Worm (Caenorhabditis elegans): ENCODE results near the gene ilys-5.
A peak's percentile ranks its signal among the peaks of the same experiment; 100 is the strongest.

Gene ilys-5

DNA sequence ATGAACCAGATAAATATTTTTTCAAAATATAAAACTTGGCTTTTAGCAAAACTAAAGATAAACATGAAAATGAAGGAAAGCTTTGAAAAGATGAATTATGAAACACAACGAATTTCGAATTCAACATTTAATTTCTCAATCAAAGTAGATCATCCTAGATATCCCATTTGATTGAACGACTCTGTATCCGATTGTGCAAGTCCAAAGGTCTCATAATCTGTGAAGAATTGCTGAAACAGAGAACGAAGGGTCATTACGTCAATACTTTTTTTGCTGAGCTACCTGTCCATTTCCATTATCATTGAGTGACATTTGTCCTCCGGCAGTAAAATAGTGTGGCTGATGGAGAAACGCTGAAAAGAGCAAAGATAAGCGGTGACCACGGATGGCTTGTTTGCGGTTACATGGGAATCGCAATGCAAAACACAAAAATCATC is 14.0 kb downstream of the ilys-5 start (continued):
- TF ChIP-seq zfp-2 (tag; optimal IDR thresholded peaks at IDR 0.05) (no peak), saeg-2 (GFP tag; IDR thresholded peaks at IDR 0.05) (peak; percentile 72; the same call in 1 of the 2 replicates), ama-1 (optimal IDR thresholded peaks at IDR 0.05) (no peak), hmg-1.1 (GFP tag; IDR thresholded peaks at IDR 0.05) (no peak), fos-1 (tag; optimal IDR thresholded peaks at IDR 0.05) (no peak), tra-1 (GFP tag; IDR thresholded peaks at IDR 0.05) (peak; percentile 86), mdl-1 (tag; optimal IDR thresholded peaks at IDR 0.05) (no peak), D1046.2 (GFP tag; IDR thresholded peaks at IDR 0.05) (no peak), hlh-30 (tag; optimal IDR thresholded peaks at IDR 0.05; ENCODE audit: insufficient read depth) (peak; percentile 16), jun-1 (tag; optimal IDR thresholded peaks at IDR 0.05) (no peak), ceh-32 (tag; optimal IDR thresholded peaks at IDR 0.05; ENCODE audit: poor library complexity) (no peak), lin-15B (tag; optimal IDR thresholded peaks at IDR 0.05) (no peak), ceh-62 (tag; optimal IDR thresholded peaks at IDR 0.05) (no peak), nhr-77 (tag; optimal IDR thresholded peaks at IDR 0.05) (peak; percentile 21), nhr-11 (tag; optimal IDR thresholded peaks at IDR 0.05) (no peak), ztf-7 (tag; optimal IDR thresholded peaks at IDR 0.05) (no peak), pha-4 (GFP tag; IDR thresholded peaks at IDR 0.05) (0 out of 2 replicates have a peak, but pooled peaks have one; percentile 36), pha-4 (tag; optimal IDR thresholded peaks at IDR 0.05) (no peak), aly-2 (tag; optimal IDR thresholded peaks at IDR 0.05) (no peak), egl-43 (GFP tag; IDR thresholded peaks at IDR 0.05) (no peak), arid-1 (GFP tag; conservative IDR thresholded peaks at IDR 0.05) (no peak; the same call in 1 of the 2 replicates), unc-39 (tag; optimal IDR thresholded peaks at IDR 0.05) (no peak), dpl-1 (GFP tag; optimal IDR thresholded peaks at IDR 0.05) (no peak), ZK546.5 (tag; optimal IDR thresholded peaks at IDR 0.05) (no peak), F10B5.3 (tag; optimal IDR thresholded peaks at IDR 0.05) (no peak), dmd-9 (GFP tag; IDR thresholded peaks at IDR 0.05) (no peak), rbr-2 (tag; optimal IDR thresholded peaks at IDR 0.05) (no peak), hlh-11 (tag; optimal IDR thresholded peaks at IDR 0.05) (peak; percentile 83), Y75B8A.6 (GFP tag; IDR thresholded peaks at IDR 0.05) (no peak), lin-13 (GFP tag; optimal IDR thresholded peaks at IDR 0.05) (no peak), dmd-6 (GFP tag; IDR thresholded peaks at IDR 0.05) (peak; percentile 78), ces-1 (GFP tag; optimal IDR thresholded peaks at IDR 0.05) (no peak), nhr-237 (tag; optimal IDR thresholded peaks at IDR 0.05) (no peak), ztf-11 (tag; optimal IDR thresholded peaks at IDR 0.05) (no peak), madf-5 (GFP tag; IDR thresholded peaks at IDR 0.05) (0 out of 4 replicates have a peak, but pooled peaks of 1 of the 2 experiments have one; percentile 25), T26A8.4 (GFP tag; IDR thresholded peaks at IDR 0.05) (no peak; the same call in none of the 2 replicates), T20F7.1 (GFP tag; optimal IDR thresholded peaks at IDR 0.05) (no peak), spr-3 (GFP tag; optimal IDR thresholded peaks at IDR 0.05) (no peak), nhr-28 (tag; optimal IDR thresholded peaks at IDR 0.05) (peak; percentile 77), php-3 (GFP tag; IDR thresholded peaks at IDR 0.05) (peak; percentile 80), spr-1 (tag; optimal IDR thresholded peaks at IDR 0.05) (no peak), tag-97 (GFP tag; IDR thresholded peaks at IDR 0.05) (no peak), ceh-28 (tag; optimal IDR thresholded peaks at IDR 0.05) (no peak), Y48G9A.11 (GFP tag; IDR thresholded peaks at IDR 0.05) (no peak), fkh-10 (GFP tag; optimal IDR thresholded peaks at IDR 0.05) (no peak), nhr-76 (tag; optimal IDR thresholded peaks at IDR 0.05) (no peak), unc-130 (GFP tag; optimal IDR thresholded peaks at IDR 0.05) (no peak), nhr-25 (tag; optimal IDR thresholded peaks at IDR 0.05; ENCODE audit: borderline replicate concordance, insufficient read depth) (no peak), skn-1 (tag; optimal IDR thresholded peaks at IDR 0.05) (no peak), snpc-4 (tag; optimal IDR thresholded peaks at IDR 0.05) (no peak), unc-62 (GFP tag; optimal IDR thresholded peaks at IDR 0.05 in 1 of 2) (peak; percentile 6 to 57), unc-62 (tag; optimal IDR thresholded peaks at IDR 0.05) (no peak), gei-8 (GFP tag; optimal IDR thresholded peaks at IDR 0.05) (peak; percentile 54)
